Worm (Caenorhabditis elegans): ENCODE results near the gene tbx-33.

The tbx-33 gene

DNA sequence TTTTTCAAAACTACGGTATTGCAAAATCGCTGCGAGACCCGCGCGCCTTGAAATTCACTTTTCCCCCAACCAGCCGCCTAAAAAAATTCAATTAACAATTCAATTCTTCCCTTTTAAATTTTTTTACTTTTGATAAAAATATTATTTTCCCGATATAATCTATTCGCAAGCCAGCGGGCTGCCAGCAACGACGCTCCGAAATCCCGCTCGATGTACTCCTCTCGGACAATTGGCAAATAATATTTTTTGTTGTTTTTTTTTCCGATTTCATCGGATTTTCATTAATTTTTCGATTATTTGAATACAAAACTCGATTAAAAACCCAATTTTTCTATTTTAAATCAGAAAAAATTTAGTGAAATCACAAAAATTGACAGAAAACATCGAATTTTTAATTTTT, 20.8 kb downstream of the tbx-33 start:
- no peak for TF ChIP-seq ets-7 (tag; optimal IDR thresholded peaks at IDR 0.05)
- TF ChIP-seq scrt-1 (GFP tag; IDR thresholded peaks at IDR 0.05) = no peak
- no peak for TF ChIP-seq tra-4 (tag; optimal IDR thresholded peaks at IDR 0.05)
- TF ChIP-seq ceh-36 (tag; optimal IDR thresholded peaks at IDR 0.05) = no peak
- TF ChIP-seq tbx-11 (GFP tag; IDR thresholded peaks at IDR 0.05) = no peak
- no peak for TF ChIP-seq B0310.2 (tag; optimal IDR thresholded peaks at IDR 0.05)

DNA sequence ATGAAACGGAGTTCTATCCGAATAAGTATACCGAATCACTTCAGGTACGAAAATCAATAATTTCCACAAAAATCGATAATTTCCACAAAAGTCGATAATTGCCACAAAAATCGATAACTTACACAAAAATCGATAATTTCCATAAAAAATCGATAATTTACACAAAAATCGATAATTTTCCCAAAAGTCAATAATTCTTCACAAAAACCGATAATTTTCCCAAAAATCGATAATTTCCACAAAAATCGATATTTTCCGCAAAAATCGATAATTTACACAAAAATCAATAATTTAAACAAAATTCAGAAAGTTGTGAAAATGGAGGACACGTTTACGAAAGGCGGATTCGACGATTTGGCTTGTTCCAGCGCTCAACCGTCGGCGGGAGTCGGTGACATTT, 21.8 kb downstream of the tbx-33 start:
- no peak for TF ChIP-seq tbx-37 (GFP tag; conservative IDR thresholded peaks at IDR 0.05)
- no peak for TF ChIP-seq ceh-13 (GFP tag; optimal IDR thresholded peaks at IDR 0.05)
- no peak for TF ChIP-seq F13C5.2 (tag; optimal IDR thresholded peaks at IDR 0.05)
- TF ChIP-seq hmg-4 (GFP tag; optimal IDR thresholded peaks at IDR 0.05) = no peak
- no peak for TF ChIP-seq ceh-36 (tag; optimal IDR thresholded peaks at IDR 0.05)
- no peak for TF ChIP-seq flt-1 (GFP tag; IDR thresholded peaks at IDR 0.05)
- TF ChIP-seq scrt-1 (GFP tag; IDR thresholded peaks at IDR 0.05) = no peak
- TF ChIP-seq tra-4 (tag; optimal IDR thresholded peaks at IDR 0.05) = no peak
- no peak for TF ChIP-seq ets-7 (tag; optimal IDR thresholded peaks at IDR 0.05)
- no peak for TF ChIP-seq hnd-1 (tag; optimal IDR thresholded peaks at IDR 0.05)
- no peak for TF ChIP-seq tbx-11 (GFP tag; IDR thresholded peaks at IDR 0.05)
- TF ChIP-seq B0310.2 (tag; optimal IDR thresholded peaks at IDR 0.05) = no peak
- no peak for TF ChIP-seq ama-1 (optimal IDR thresholded peaks at IDR 0.05)

DNA sequence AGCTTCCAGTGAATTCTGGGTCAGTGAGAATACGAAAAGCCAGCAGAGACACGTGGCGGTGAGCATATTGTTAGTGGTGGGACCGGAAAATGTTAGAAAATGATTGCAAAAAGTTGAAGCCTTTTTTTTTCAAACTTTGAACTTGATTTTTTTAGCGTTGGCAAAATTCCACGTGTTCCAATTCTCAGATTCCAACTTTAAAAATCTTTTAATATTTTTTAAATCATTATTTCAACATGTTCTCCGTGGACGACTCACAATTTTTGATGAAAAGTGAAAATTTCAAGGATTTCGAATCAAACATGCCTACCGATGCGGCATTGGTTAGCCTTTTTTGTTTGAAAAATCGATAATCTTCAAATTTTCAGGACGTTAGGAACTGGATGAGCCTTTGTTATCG, 24.3 kb downstream of the tbx-33 start, which contains the start of the genes Y66A7A.9 and Y66A7A.4:
Gene Y66A7A.9, minus strand, starts transcription at position 101 of the 400 bp plus-strand sequence.
Gene Y66A7A.4, plus strand, starts transcription at position 237 of the 400 bp plus-strand sequence.
- TF ChIP-seq B0310.2 (tag; optimal IDR thresholded peaks at IDR 0.05) (no peak), scrt-1 (GFP tag; IDR thresholded peaks at IDR 0.05) (no peak), hmbx-1 (tag; optimal IDR thresholded peaks at IDR 0.05) (no peak), F13C5.2 (tag; optimal IDR thresholded peaks at IDR 0.05) (no peak), ama-1 (optimal IDR thresholded peaks at IDR 0.05) (no peak), tbx-37 (GFP tag; conservative IDR thresholded peaks at IDR 0.05) (no peak), tra-4 (tag; optimal IDR thresholded peaks at IDR 0.05) (no peak), ceh-13 (GFP tag; optimal IDR thresholded peaks at IDR 0.05) (no peak), tbx-11 (GFP tag; IDR thresholded peaks at IDR 0.05) (no peak), hnd-1 (tag; optimal IDR thresholded peaks at IDR 0.05) (no peak)

DNA sequence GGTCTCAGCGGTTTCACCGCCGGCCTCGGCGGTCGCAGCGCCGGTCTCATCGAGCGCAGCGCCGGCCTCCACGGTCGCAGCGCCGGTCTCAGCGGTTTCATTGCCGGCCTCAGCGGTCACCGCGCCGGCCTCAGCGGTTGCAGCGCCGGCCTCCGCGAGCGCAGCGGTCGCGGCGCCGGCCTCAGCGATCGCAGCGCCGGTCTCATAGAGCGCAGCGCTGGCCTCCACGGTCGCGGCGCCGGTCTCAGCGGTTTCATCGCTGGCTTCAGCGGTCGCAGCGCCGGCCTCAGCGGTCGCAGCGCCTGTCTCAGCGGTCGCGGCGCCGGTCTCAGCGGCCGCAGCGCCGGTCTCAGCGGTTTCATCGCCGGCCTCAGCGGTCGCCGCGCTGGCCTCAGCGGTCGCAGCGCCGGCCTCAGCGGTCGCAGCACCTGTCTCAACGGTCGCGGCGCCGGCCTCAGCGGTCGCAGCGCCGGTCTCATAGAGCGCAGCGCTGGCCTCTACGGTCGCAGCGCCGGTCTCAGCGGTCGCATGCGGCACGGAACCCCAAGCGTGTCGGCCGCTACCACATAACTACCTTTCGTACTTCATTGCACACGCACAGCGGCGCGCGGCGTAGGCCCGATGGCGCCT, 24.9 kb downstream of the tbx-33 start:
- no peak for TF ChIP-seq tra-4 (tag; optimal IDR thresholded peaks at IDR 0.05)
- 0 out of 2 replicates have a peak, but pooled peaks have one; percentile 44 for TF ChIP-seq pes-1 (GFP tag; IDR thresholded peaks at IDR 0.05)
- no peak for TF ChIP-seq hnd-1 (tag; optimal IDR thresholded peaks at IDR 0.05)

DNA sequence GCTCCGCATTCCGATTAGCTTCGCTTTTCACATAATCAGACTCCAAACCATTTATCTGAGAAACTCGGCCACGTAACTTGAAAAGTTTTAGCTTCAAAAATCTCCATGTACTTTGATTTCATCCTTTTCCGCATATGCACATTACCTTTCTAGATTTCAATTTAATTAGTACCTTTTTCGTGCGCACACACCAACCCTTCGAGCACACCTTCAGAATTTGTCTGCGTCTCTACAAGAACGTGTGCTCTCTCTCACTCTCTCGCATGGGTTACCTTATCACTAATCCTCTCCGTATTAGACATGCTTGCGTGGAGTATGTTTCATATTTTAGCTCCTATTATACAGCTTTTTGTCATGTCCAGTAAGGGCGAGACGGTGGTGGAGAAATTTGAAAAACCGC, 27.1 kb downstream of the tbx-33 start, which contains the start of gene Y66D12A.30:
Gene Y66D12A.30, plus strand, starts transcription at position 301 of the 400 bp plus-strand sequence.
- TF ChIP-seq tbx-11 (GFP tag; IDR thresholded peaks at IDR 0.05) (no peak), tra-4 (tag; optimal IDR thresholded peaks at IDR 0.05) (no peak), hmbx-1 (tag; optimal IDR thresholded peaks at IDR 0.05) (no peak)

DNA sequence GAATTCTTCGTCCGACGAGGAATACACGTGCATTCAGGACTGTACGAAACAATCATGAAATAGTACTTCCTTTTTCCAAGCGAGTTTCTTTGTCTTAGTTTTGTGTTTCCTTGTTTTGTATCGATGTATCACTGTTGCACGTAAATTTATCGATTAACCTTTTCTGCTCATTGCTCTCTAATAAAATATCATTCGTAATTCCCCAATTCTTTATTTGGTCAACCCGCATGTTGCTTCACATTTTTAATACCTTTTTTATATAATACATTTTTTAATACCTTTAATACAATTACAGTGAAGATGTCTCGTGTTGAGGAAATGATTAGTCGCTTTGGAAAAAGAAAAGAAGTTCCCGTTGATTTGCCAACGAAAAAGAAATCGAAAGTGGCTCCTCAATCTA, 28.8 kb downstream of the tbx-33 start, which contains the start of gene Y66D12A.1:
Gene Y66D12A.1, plus strand, starts transcription at position 301 of the 400 bp plus-strand sequence.
- no peak for TF ChIP-seq sea-1 (GFP tag; conservative IDR thresholded peaks at IDR 0.05)
- no peak for TF ChIP-seq B0310.2 (tag; optimal IDR thresholded peaks at IDR 0.05)
- TF ChIP-seq flt-1 (GFP tag; IDR thresholded peaks at IDR 0.05) = no peak
- TF ChIP-seq hmbx-1 (tag; optimal IDR thresholded peaks at IDR 0.05) = no peak
- TF ChIP-seq scrt-1 (GFP tag; IDR thresholded peaks at IDR 0.05) = no peak
- no peak for TF ChIP-seq pes-1 (GFP tag; IDR thresholded peaks at IDR 0.05)
- no peak for TF ChIP-seq ama-1 (optimal IDR thresholded peaks at IDR 0.05)
- TF ChIP-seq ets-7 (tag; optimal IDR thresholded peaks at IDR 0.05) = no peak
- TF ChIP-seq tbx-37 (GFP tag; conservative IDR thresholded peaks at IDR 0.05) = no peak
- TF ChIP-seq hnd-1 (tag; optimal IDR thresholded peaks at IDR 0.05) = no peak
- no peak for TF ChIP-seq tbx-11 (GFP tag; IDR thresholded peaks at IDR 0.05)
- TF ChIP-seq aly-1 (tag; optimal IDR thresholded peaks at IDR 0.05) = no peak
- no peak for TF ChIP-seq F13C5.2 (tag; optimal IDR thresholded peaks at IDR 0.05)
- TF ChIP-seq hmg-4 (GFP tag; optimal IDR thresholded peaks at IDR 0.05) = no peak
- no peak for TF ChIP-seq tra-4 (tag; optimal IDR thresholded peaks at IDR 0.05)
- TF ChIP-seq ceh-36 (tag; optimal IDR thresholded peaks at IDR 0.05) = no peak
- TF ChIP-seq ceh-13 (GFP tag; optimal IDR thresholded peaks at IDR 0.05) = no peak

DNA sequence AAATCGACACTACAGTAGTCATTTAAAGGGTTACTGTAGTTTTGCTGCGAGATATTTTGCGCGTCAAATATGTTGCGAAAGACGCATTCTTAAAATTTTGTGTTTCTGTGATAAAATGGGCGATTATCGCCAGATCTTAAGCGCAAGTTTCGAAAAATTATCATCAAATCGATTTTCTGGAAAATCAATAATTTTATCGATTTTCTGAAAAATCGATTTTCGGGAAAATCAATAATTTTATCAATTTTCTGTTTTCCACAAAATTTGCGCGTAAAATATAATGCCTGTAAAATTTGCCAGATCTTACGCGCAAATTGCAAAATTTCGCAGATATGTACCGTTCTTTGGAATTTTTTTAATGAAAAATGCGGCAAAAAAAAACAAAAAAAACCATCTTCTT, 44.5 kb downstream of the tbx-33 start:
- no peak for TF ChIP-seq ceh-13 (GFP tag; optimal IDR thresholded peaks at IDR 0.05)
- no peak for TF ChIP-seq F13C5.2 (tag; optimal IDR thresholded peaks at IDR 0.05)
- TF ChIP-seq ama-1 (optimal IDR thresholded peaks at IDR 0.05) = no peak
- no peak for TF ChIP-seq hnd-1 (tag; optimal IDR thresholded peaks at IDR 0.05)
- TF ChIP-seq B0310.2 (tag; optimal IDR thresholded peaks at IDR 0.05) = no peak
- no peak for TF ChIP-seq sea-1 (GFP tag; conservative IDR thresholded peaks at IDR 0.05)

DNA sequence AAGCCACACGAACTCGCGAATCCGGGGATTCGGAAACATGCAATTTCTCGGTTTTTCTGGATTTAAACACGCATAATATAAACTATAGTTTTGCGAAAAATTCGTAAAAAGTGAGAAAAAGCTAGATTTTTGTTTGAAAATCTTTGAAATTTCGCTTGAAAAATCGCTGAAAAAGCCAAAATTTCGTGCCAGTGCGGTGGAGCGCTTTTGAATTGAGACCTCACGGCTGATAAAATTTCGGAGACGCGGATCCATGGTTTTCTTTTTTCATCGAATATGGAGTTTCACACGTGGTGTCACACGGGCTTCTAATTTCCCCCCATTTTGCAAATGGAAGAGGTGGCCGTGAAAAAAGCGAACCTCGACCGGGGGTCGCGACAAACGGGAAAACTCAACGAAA, 46.4 kb downstream of the tbx-33 start:
- TF ChIP-seq scrt-1 (GFP tag; IDR thresholded peaks at IDR 0.05) (no peak), ceh-36 (tag; optimal IDR thresholded peaks at IDR 0.05) (no peak), ceh-13 (GFP tag; optimal IDR thresholded peaks at IDR 0.05) (no peak), pes-1 (GFP tag; IDR thresholded peaks at IDR 0.05) (no peak), flt-1 (GFP tag; IDR thresholded peaks at IDR 0.05) (no peak), tbx-37 (GFP tag; conservative IDR thresholded peaks at IDR 0.05) (no peak), hmg-4 (GFP tag; optimal IDR thresholded peaks at IDR 0.05) (no peak), tra-4 (tag; optimal IDR thresholded peaks at IDR 0.05) (no peak), ama-1 (optimal IDR thresholded peaks at IDR 0.05) (no peak), hnd-1 (tag; optimal IDR thresholded peaks at IDR 0.05) (no peak), hmbx-1 (tag; optimal IDR thresholded peaks at IDR 0.05) (no peak), tbx-11 (GFP tag; IDR thresholded peaks at IDR 0.05) (no peak), ets-7 (tag; optimal IDR thresholded peaks at IDR 0.05) (no peak), aly-1 (tag; optimal IDR thresholded peaks at IDR 0.05) (no peak), sea-1 (GFP tag; conservative IDR thresholded peaks at IDR 0.05) (no peak)
